Worm (Caenorhabditis elegans) whole organism, midembryonic: Measurements from ENCODE around the gene clec-207.
A peak's percentile ranks its signal among the peaks of the same experiment; 100 is the strongest.
"Not testable (repeated sequence)": the region's sequence is repeated elsewhere in the genome, so short reads cannot be mapped to it uniquely, and the experiment has no call there.

Experiments used
- T22C8.4 ChIP-seq: fragments of 200-800 bp; sonication (Bioruptor generic); IDR thresholded peaks from 2 replicates; pipeline ENCODE4 v1.3.6; 2022; ENCODE audit warnings: missing genetic modification characterization, missing compliant biosample characterization
- cog-1 ChIP-seq: sonication (generic microtip); optimal IDR thresholded peaks from 2 replicates; lab custom pipeline; 2016; ENCODE audit warnings: missing genetic modification characterization, missing compliant biosample characterization
- flt-1 ChIP-seq: fragments of 200-800 bp; sonication (Bioruptor generic); IDR thresholded peaks from 2 replicates; pipeline ENCODE4 v1.3.6; 2022; ENCODE audit warnings: missing genetic modification characterization, missing compliant biosample characterization
- klf-2 ChIP-seq: fragments of 200-800 bp; sonication (Bioruptor generic); conservative IDR thresholded peaks from 2 replicates; pipeline ENCODE4 v1.3.6; 2022; ENCODE audit warnings: missing genetic modification reagents, missing genetic modification characterization, missing compliant biosample characterization
- med-1 ChIP-seq: sonication (generic microtip); optimal IDR thresholded peaks from 2 replicates; lab custom pipeline; 2017; ENCODE audit warnings: missing genetic modification characterization, mild to moderate bottlenecking, missing compliant biosample characterization, antibody characterized with exemption, missing genetic modification reagents; ENCODE audit not compliant: insufficient read depth
- ref-1 ChIP-seq: fragments of 200-800 bp; sonication (Bioruptor generic); conservative IDR thresholded peaks from 2 replicates; pipeline ENCODE4 v1.3.6; 2022; ENCODE audit warnings: missing genetic modification reagents, missing genetic modification characterization, missing compliant biosample characterization
- tab-1 ChIP-seq: fragments of 200-800 bp; sonication (Bioruptor generic); IDR thresholded peaks from 2 replicates; pipeline ENCODE4 v1.3.6; 2022; ENCODE audit warnings: missing genetic modification characterization, missing compliant biosample characterization
- ztf-23 ChIP-seq: fragments of 200-800 bp; sonication (Bioruptor generic); IDR thresholded peaks from 2 replicates; pipeline ENCODE4 v1.3.6; 2022; ENCODE audit warnings: missing genetic modification reagents, missing genetic modification characterization, missing compliant biosample characterization
- ztf-29 ChIP-seq: fragments of 200-800 bp; sonication (Bioruptor generic); IDR thresholded peaks from 2 replicates; pipeline ENCODE4 v1.3.6; 2022; ENCODE audit warnings: missing genetic modification reagents, missing genetic modification characterization, missing compliant biosample characterization

Gene clec-207

DNA sequence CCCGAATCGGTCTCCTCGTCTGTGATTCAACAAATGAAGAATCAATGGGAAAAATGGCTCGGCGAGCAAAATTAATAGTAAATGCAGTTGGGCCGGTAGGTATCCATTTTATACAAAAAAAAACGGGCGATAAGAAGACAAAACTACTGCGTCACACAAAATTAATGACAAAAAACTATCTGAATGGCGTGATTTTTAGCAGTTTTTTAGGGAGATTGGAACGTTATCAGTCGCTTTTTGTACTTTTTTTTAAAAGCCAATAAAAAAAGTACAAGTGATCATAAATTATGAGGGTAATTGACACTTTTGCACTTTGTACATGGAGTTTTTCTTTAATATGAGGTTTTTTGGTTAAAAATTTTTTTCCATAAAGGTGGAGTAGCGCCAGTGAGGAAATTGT is 27.3 kb downstream of the clec-207 start:
- TF ChIP-seq T22C8.4 (GFP tag; lab: Robert Waterston, UW) (no peak), med-1 (no peak)

DNA sequence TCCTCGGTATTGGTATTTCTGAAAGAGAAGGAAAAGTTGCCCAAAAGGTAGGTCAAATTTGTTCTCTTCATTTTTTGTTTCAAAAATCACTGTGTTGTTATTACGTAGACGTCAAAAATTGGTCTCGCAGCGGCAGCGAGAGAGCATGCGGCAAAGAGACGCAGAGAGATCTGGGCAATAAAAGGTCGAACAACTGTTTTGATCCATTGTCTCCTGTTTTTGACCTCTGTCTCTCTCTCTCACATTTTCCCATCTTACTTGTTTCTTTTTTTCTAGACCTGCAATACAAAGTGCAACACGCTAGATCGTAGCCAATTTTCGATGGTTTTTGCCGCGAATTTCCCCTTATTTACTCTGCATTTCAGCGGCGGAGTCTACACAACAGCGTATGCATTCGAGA is 30.7 kb downstream of the clec-207 start:
- TF ChIP-seq ztf-23 (GFP tag; lab: Robert Waterston, UW) (no peak), T22C8.4 (GFP tag; lab: Robert Waterston, UW) (0 out of 2 replicates have a peak, but pooled peaks have one; percentile 19)

DNA sequence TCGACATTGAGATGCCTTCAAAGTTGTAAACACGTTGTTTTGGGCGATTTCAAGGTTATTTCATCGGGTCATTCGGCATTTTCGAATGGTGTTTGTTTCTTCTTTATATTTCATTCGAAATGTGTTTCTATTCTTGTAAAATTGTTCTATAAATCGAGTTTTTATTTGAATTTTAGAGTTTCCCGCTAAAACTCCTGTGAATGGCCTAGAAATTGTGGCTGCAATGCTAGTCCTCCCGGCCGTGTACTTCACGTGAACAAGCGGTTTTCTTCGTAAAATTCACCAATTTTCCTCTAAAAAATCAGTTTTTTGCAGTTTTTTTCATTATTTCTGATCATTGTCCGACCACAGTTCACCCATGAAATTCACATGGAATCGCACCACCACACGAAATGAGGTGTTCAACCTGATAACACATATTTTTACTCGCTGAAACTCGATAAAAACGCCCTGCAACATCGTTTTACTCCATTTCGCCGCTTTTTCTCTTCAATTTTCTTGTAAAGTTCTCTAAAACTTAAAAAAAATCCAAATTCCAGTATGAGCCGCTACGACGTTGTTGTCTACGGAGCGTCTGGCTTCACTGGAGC is 31.2 kb downstream of the clec-207 start, which contains the start of gene ldp-1:
Gene ldp-1, plus strand, starts transcription at position 540 of the 590 bp plus-strand sequence.
- TF ChIP-seq ztf-23 (GFP tag; lab: Robert Waterston, UW) (no peak), med-1 (no peak), klf-2 (no peak), flt-1 (GFP tag; lab: Robert Waterston, UW) (peak; percentile 22; the same call in 1 of the 2 replicates), T22C8.4 (GFP tag; lab: Robert Waterston, UW) (0 out of 2 replicates have a peak, but pooled peaks have one; percentile 3), tab-1 (GFP tag; lab: Robert Waterston, UW) (no peak), ztf-29 (no peak), ref-1 (GFP tag; lab: Robert Waterston, UW) (no peak), cog-1 (tag; lab: Kevin White, UChicago) (peak; percentile 49)

DNA sequence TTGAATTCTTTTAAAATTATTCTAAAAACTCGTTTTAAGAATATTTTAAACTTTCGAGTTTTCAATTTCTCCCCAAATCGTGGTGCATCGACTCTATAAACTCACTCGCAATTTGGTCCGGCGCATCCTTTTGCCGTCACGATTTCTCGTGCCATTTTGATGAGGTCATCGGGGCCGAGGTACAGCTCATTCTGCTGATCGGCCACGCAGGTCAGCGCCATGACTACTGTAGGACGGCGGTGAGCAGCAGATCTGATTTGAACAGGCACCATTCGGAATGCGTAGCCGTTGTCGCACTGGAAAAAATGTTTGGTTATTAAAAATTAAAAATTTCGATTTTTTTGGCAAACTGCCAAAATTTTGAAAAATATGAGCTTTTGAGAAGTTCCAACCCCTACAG is 36.8 kb downstream of the clec-207 start:
- 0 out of 2 replicates have a peak, but pooled peaks have one; percentile 17 for TF ChIP-seq ztf-23 (GFP tag; lab: Robert Waterston, UW)
- TF ChIP-seq ref-1 (GFP tag; lab: Robert Waterston, UW), result no peak

DNA sequence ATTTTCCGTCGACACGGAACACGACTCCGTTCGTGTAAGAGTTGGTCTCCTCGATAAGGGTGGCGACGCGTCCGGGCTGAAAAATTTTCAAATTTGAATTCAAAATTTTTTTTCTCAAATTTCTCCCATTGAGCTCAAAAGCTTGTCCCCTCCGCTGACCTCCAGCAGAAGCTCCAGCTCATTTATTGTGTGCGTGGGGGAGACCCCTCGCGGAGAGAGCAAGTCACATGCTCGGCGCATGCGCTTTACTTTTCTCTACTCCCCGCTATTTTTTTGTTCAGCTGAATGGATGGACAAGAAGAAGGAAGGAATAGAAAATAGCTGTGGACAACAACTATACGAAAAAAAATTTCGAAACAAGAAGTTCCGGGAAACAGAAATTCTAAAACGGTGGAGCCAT is 37.6 kb downstream of the clec-207 start:
- TF ChIP-seq ztf-29 (no peak), T22C8.4 (GFP tag; lab: Robert Waterston, UW) (no peak), klf-2 (no peak), flt-1 (GFP tag; lab: Robert Waterston, UW) (no peak), cog-1 (tag; lab: Kevin White, UChicago) (no peak), ref-1 (GFP tag; lab: Robert Waterston, UW) (no peak), med-1 (no peak), ztf-23 (GFP tag; lab: Robert Waterston, UW) (no peak)

DNA sequence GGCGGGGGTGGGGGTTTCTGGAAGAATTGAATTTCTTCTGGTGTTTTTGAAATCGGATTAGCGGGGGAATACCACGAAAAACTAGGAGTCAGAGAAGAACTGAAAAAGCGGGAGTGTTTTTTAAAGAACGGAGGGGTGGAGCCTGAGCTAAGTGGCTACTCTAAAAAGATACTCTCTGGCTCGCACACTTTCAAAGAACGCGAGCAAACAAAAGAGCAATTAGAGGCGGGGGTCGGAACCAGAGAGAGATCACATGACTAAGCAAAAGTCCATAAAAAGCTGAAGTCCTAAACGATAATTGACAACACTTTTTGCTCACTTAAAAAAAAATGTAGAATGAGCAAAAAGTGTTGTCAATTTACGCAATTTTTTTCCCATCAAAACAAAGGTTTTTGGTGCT is 38.5 kb downstream of the clec-207 start:
- TF ChIP-seq T22C8.4 (GFP tag; lab: Robert Waterston, UW), result no peak
- no peak for TF ChIP-seq tab-1 (GFP tag; lab: Robert Waterston, UW)
- TF ChIP-seq ztf-29, result no peak
- no peak for TF ChIP-seq ztf-23 (GFP tag; lab: Robert Waterston, UW)
- no peak for TF ChIP-seq klf-2
- TF ChIP-seq flt-1 (GFP tag; lab: Robert Waterston, UW), result no peak
- TF ChIP-seq ref-1 (GFP tag; lab: Robert Waterston, UW), result no peak
- no peak for TF ChIP-seq cog-1 (tag; lab: Kevin White, UChicago)
- no peak for TF ChIP-seq med-1

DNA sequence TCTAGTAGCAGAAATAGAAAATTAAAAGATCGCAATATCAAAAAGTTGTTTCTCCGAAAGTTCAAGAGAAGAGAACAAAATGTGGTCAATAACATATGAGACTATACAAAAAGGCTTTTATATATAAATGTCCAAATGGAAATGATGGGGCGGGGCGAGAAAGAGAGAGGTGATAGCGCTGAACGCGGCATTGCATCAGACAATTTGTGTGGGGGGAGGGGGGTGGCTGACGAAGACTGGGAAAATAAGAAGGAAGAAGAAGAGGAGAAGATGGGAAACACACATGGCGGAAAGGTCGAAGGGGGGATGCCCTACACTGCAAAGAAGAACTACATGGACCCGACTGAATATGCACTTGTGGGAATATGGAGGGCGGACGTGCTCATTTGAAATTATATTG is 39.5 kb downstream of the clec-207 start:
- TF ChIP-seq klf-2, result no peak
- TF ChIP-seq tab-1 (GFP tag; lab: Robert Waterston, UW), result no peak
- no peak for TF ChIP-seq med-1

DNA sequence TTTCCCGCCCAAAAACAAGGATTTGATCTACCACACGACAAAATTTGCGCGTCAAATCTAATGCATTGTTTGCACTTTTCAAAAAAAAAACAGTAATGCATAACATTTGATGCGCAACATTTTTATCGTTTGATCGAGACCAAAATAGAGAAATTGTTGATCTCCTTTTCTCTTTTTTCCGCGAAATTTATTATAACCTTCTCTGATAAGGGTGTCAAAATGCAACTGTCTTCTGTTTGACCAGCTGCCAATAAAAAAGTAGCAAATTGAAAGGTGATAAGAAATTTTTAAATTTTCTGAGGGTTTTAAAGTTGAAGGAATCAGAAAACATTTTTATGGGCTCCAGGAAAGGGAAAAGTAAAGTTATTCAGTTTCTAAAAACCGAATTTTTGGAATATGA is 41.1 kb downstream of the clec-207 start:
- TF ChIP-seq ztf-23 (GFP tag; lab: Robert Waterston, UW) (no peak), klf-2 (no peak), flt-1 (GFP tag; lab: Robert Waterston, UW) (no peak), ref-1 (GFP tag; lab: Robert Waterston, UW) (no peak), med-1 (no peak), tab-1 (GFP tag; lab: Robert Waterston, UW) (no peak), T22C8.4 (GFP tag; lab: Robert Waterston, UW) (no peak), ztf-29 (no peak), cog-1 (tag; lab: Kevin White, UChicago) (no peak)

DNA sequence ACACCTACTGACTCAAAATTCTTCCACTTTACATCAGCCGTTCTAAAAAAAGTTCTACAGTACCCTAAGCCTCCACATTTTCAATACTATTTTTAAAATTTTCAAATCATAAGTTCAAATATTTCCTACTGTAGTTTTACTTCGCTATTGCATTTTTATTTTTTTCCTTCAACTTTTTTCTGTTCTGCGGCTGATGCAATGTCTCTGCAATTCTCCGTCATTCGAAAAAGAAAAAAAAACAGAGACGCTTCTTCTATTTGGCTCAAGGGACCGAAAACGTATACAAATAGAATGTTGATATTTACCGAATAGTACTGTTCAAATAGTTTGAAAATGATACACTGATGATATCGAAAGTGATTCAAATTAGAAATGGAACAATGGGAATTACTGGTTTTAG is 42.4 kb downstream of the clec-207 start:
- TF ChIP-seq ref-1 (GFP tag; lab: Robert Waterston, UW) (no peak), klf-2 (no peak), ztf-23 (GFP tag; lab: Robert Waterston, UW) (no peak), ztf-29 (no peak)

DNA sequence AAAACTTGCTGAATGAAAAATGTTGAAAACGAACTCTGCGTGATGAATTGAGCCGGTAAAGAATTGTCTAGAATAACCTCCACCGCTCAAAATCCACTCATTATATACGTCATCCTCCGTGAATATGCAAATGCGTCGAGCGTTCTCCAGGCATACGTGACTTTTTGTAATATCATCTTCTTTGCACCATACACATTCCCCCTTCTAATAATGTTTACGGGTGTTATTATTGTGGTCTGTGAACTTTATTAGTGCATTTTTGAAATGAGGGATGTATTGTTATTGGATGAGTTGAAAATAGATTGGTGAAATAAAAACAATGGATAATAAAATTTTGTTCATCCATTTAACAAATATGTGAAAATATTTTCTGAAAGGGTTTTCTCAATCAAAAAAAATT is 44.0 kb downstream of the clec-207 start, which contains the start of gene F22F7.7:
Gene F22F7.7, minus strand, starts transcription at position 125 of the 400 bp plus-strand sequence.
- TF ChIP-seq ref-1 (GFP tag; lab: Robert Waterston, UW), result no peak
- no peak for TF ChIP-seq tab-1 (GFP tag; lab: Robert Waterston, UW)
- no peak for TF ChIP-seq flt-1 (GFP tag; lab: Robert Waterston, UW)
- no peak for TF ChIP-seq T22C8.4 (GFP tag; lab: Robert Waterston, UW)
- TF ChIP-seq med-1, result no peak
- no peak for TF ChIP-seq ztf-29
- TF ChIP-seq ztf-23 (GFP tag; lab: Robert Waterston, UW), result no peak
- no peak for TF ChIP-seq klf-2
- TF ChIP-seq cog-1 (tag; lab: Kevin White, UChicago), result no peak

DNA sequence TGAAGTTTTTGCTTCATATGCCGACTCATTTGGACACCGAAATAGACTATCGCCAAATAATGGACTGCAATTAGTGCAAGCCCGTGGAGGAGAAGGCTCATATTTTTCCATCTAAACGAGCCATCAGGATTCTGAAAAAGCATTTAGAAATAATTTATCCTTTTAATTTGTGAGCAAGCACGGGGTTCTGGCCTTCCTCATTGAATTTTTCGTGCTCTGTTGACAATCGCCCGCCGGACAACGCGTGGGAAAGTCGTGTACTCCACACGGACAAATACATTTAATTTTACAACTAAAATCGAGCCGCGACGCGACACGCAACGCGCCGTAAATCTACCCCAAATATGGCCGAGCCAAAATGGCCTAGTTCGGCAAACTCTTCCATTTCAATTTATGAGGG is 48.5 kb downstream of the clec-207 start, which contains the start of gene F22F7.12:
Gene F22F7.12, minus strand, starts transcription at position 101 of the 400 bp plus-strand sequence.
- not testable (repeated sequence) for TF ChIP-seq ztf-23 (GFP tag; lab: Robert Waterston, UW); cog-1 (tag; lab: Kevin White, UChicago); flt-1 (GFP tag; lab: Robert Waterston, UW)
